Fruit fly (Drosophila melanogaster): ENCODE data around the gene CG42788.
A peak's percentile ranks its signal among the peaks of the same experiment; 100 is the strongest.

Gene CG42788

DNA sequence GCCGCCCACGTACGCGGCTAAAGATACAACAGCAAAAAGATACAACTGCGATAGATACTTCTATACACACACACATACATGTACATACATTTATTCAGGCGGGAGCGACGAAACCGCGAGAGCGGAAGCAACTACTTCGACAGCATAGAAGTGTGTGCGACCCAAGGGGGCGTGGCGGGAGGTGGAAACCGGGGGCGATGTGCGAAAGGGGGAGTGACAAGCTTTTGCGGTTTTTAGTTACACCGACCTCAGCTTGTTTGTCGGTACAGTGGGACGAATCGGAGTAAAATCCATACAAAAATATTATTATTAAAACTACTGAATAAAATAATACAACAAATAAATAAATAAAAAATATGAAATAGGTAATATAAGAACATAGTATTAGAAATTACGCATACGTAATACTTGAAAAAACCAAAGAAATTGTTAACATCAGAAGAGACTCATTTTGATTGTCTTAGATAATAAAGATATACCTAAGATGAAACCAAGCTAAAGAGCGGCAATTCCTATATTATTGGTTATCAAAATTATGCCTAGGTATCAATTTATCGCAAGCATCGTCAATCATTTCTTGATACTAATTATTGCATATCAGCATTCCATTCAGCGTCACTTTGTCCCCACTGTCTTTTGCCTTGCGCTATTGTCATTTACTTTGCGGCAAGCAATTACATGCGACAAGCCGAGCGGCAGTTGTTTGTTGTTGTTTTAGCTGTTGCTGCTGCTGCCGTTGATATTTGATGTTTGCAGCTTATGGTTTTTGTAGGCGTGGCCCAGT lies 2.9 kb downstream of the CG42788 start (continued):
- TF ChIP-seq sim (GFP tag; IDR thresholded peaks at IDR 0.05) (no peak), eyg (GFP tag; optimal IDR thresholded peaks at IDR 0.05) (no peak), oc (tag; optimal IDR thresholded peaks at IDR 0.05) (no peak), ken (GFP tag; IDR thresholded peaks at IDR 0.05) (no peak), da (GFP tag; optimal IDR thresholded peaks at IDR 0.05) (no peak), CG15479 (GFP tag; optimal IDR thresholded peaks at IDR 0.05) (no peak), Oaz (GFP tag; IDR thresholded peaks at IDR 0.05) (no peak), Pdp1 (GFP tag; optimal IDR thresholded peaks at IDR 0.05) (no peak), E2f2 (GFP tag; IDR thresholded peaks at IDR 0.05) (peak; percentile 20; the same call in 1 of the 2 replicates), CG13123 (GFP tag; optimal IDR thresholded peaks at IDR 0.05) (no peak), gro (GFP tag; optimal IDR thresholded peaks at IDR 0.05) (no peak), CG12299 (tag; optimal IDR thresholded peaks at IDR 0.05) (no peak), p53 (GFP tag; optimal IDR thresholded peaks at IDR 0.05) (no peak), Ada2b (GFP tag; IDR thresholded peaks at IDR 0.05) (no peak), corto (GFP tag; optimal IDR thresholded peaks at IDR 0.05) (no peak), CG7839 (tag; optimal IDR thresholded peaks at IDR 0.05) (peak; percentile 62), jigr1 (GFP tag; IDR thresholded peaks at IDR 0.05) (no peak), CG7987 (GFP tag; optimal IDR thresholded peaks at IDR 0.05) (no peak), NC2β (GFP tag; optimal IDR thresholded peaks at IDR 0.05) (no peak), shn (GFP tag; optimal IDR thresholded peaks at IDR 0.05) (no peak), gt (GFP tag; IDR thresholded peaks at IDR 0.05) (no peak), Meics (GFP tag; optimal IDR thresholded peaks at IDR 0.05) (peak; percentile 69), tin (GFP tag; optimal IDR thresholded peaks at IDR 0.05) (no peak), Sox100B (GFP tag; optimal IDR thresholded peaks at IDR 0.05) (peak; percentile 61), h (optimal IDR thresholded peaks at IDR 0.05) (no peak), Dref (GFP tag; IDR thresholded peaks at IDR 0.05) (no peak), CG7372 (GFP tag; IDR thresholded peaks at IDR 0.05) (no peak), Rx (GFP tag; IDR thresholded peaks at IDR 0.05) (no peak), Hsf (GFP tag; optimal IDR thresholded peaks at IDR 0.05) (no peak), sima (GFP tag; optimal IDR thresholded peaks at IDR 0.05) (no peak), dmrt11E (tag; optimal IDR thresholded peaks at IDR 0.05) (no peak), CG14667 (GFP tag; IDR thresholded peaks at IDR 0.05) (no peak), unc-4 (GFP tag; IDR thresholded peaks at IDR 0.05; ENCODE audit: partially characterized antibody) (no peak), lola (GFP tag; optimal IDR thresholded peaks at IDR 0.05) (no peak), Atf-2 (GFP tag; optimal IDR thresholded peaks at IDR 0.05) (no peak), CG4854 (GFP tag; optimal IDR thresholded peaks at IDR 0.05) (no peak), H2.0 (GFP tag; IDR thresholded peaks at IDR 0.05) (no peak), crc (GFP tag; optimal IDR thresholded peaks at IDR 0.05) (no peak), luna (GFP tag; optimal IDR thresholded peaks at IDR 0.05) (no peak), ftz-f1 (GFP tag; optimal IDR thresholded peaks at IDR 0.05) (no peak), CG8944 (GFP tag; optimal IDR thresholded peaks at IDR 0.05) (no peak), CG1792 (GFP tag; optimal IDR thresholded peaks at IDR 0.05) (no peak), CG3995 (GFP tag; optimal IDR thresholded peaks at IDR 0.05) (no peak), sd (tag; optimal IDR thresholded peaks at IDR 0.05) (peak; percentile 38), CG4328 (GFP tag; optimal IDR thresholded peaks at IDR 0.05) (no peak), abd-A (tag; optimal IDR thresholded peaks at IDR 0.05) (no peak), Adf1 (GFP tag; IDR thresholded peaks at IDR 0.05) (peak; percentile 38; the same call in 1 of the 2 replicates), insv (GFP tag; optimal IDR thresholded peaks at IDR 0.05) (no peak), peb (GFP tag; IDR thresholded peaks at IDR 0.05) (no peak), bab2 (GFP tag; optimal IDR thresholded peaks at IDR 0.05) (no peak), CG31388 (GFP tag; optimal IDR thresholded peaks at IDR 0.05) (no peak)
